Fruit fly (Drosophila melanogaster): Measurements from ENCODE around the gene sn.

Gene sn

dm6 chrX:7975516-7976257 is 11.9 kb downstream of the sn start (continued):
- TF ChIP-seq pzg (GFP tag; optimal IDR thresholded peaks at IDR 0.05) (no peak), Med (GFP tag) (peak; percentile 77), CG12744 (GFP tag; optimal IDR thresholded peaks at IDR 0.05) (no peak), p53 (GFP tag; optimal IDR thresholded peaks at IDR 0.05) (no peak), hth (optimal IDR thresholded peaks at IDR 0.05) (no peak), Gsc (GFP tag; IDR thresholded peaks at IDR 0.05) (no peak), Taf1 (GFP tag; IDR thresholded peaks at IDR 0.05) (no peak), chn (GFP tag; optimal IDR thresholded peaks at IDR 0.05) (peak; percentile 28), CG10274 (GFP tag; optimal IDR thresholded peaks at IDR 0.05) (no peak), Ada2b (GFP tag; IDR thresholded peaks at IDR 0.05) (no peak), Eip74EF (GFP tag; optimal IDR thresholded peaks at IDR 0.05) (peak in 1 of 2 experiments; percentile 32), ttk (GFP tag; IDR thresholded peaks at IDR 0.05) (no peak), ham (GFP tag; IDR thresholded peaks at IDR 0.05) (no peak), CG17912 (GFP tag; optimal IDR thresholded peaks at IDR 0.05) (no peak), CG15073 (GFP tag; optimal IDR thresholded peaks at IDR 0.05) (no peak), CG12942 (GFP tag; optimal IDR thresholded peaks at IDR 0.05) (no peak), CG1603 (tag; optimal IDR thresholded peaks at IDR 0.05) (peak; percentile 55), Rfx (GFP tag; IDR thresholded peaks at IDR 0.05) (no peak), pum (GFP tag; optimal IDR thresholded peaks at IDR 0.05) (peak; percentile 24), CG4730 (GFP tag; IDR thresholded peaks at IDR 0.05) (no peak), HmgZ (tag; optimal IDR thresholded peaks at IDR 0.05) (no peak), rib (GFP tag; IDR thresholded peaks at IDR 0.05) (no peak), Max (GFP tag; optimal IDR thresholded peaks at IDR 0.05) (no peak), jumu (GFP tag; optimal IDR thresholded peaks at IDR 0.05) (no peak), CG10431 (GFP tag; optimal IDR thresholded peaks at IDR 0.05) (no peak), sens-2 (GFP tag; IDR thresholded peaks at IDR 0.05) (no peak), CG17385 (GFP tag; optimal IDR thresholded peaks at IDR 0.05) (peak; percentile 9), CG15479 (GFP tag; optimal IDR thresholded peaks at IDR 0.05) (no peak), CG13624 (GFP tag; optimal IDR thresholded peaks at IDR 0.05) (no peak), phol (tag; optimal IDR thresholded peaks at IDR 0.05) (peak; percentile 47), Dip3 (GFP tag; optimal IDR thresholded peaks at IDR 0.05) (no peak), CG12219 (GFP tag; optimal IDR thresholded peaks at IDR 0.05) (peak; percentile 16), bcd (GFP tag; optimal IDR thresholded peaks at IDR 0.05) (no peak), dysf (GFP tag; IDR thresholded peaks at IDR 0.05) (no peak), CG3163 (GFP tag; optimal IDR thresholded peaks at IDR 0.05) (no peak), Opbp (GFP tag; IDR thresholded peaks at IDR 0.05; ENCODE audit: partially characterized antibody) (no peak), CG8944 (GFP tag; optimal IDR thresholded peaks at IDR 0.05) (no peak), CG14441 (GFP tag; IDR thresholded peaks at IDR 0.05) (no peak), trem (tag; optimal IDR thresholded peaks at IDR 0.05) (peak; percentile 4), NC2β (GFP tag; optimal IDR thresholded peaks at IDR 0.05) (no peak), Dad (GFP tag; optimal IDR thresholded peaks at IDR 0.05) (no peak), crp (GFP tag; optimal IDR thresholded peaks at IDR 0.05) (no peak), Nf-YB (GFP tag; optimal IDR thresholded peaks at IDR 0.05) (no peak), trh (GFP tag; optimal IDR thresholded peaks at IDR 0.05) (no peak), Hand (GFP tag; optimal IDR thresholded peaks at IDR 0.05) (no peak), nerfin-1 (tag; optimal IDR thresholded peaks at IDR 0.05) (no peak), CG2875 (GFP tag; optimal IDR thresholded peaks at IDR 0.05) (peak; percentile 26), CG8388 (GFP tag; optimal IDR thresholded peaks at IDR 0.05) (peak; percentile 37), NK7.1 (GFP tag; optimal IDR thresholded peaks at IDR 0.05) (no peak), CG2712 (tag; optimal IDR thresholded peaks at IDR 0.05) (peak; percentile 47), pfk (GFP tag; optimal IDR thresholded peaks at IDR 0.05) (no peak)

Measured in whole organism, embryonic.